Fruit fly (Drosophila melanogaster): ENCODE results near the gene CG13599.

Gene CG13599

dm6 chr3R:23933684-23934575, 2.5 kb downstream of the CG13599 start, which contains the start of gene CG5854 (continued):
- TF ChIP-seq caup (GFP tag; optimal IDR thresholded peaks at IDR 0.05; ENCODE audit: severe bottlenecking) (peak; percentile 70), exex (tag; optimal IDR thresholded peaks at IDR 0.05) (no peak), lilli (GFP tag; optimal IDR thresholded peaks at IDR 0.05) (peak; percentile 77), pita (GFP tag; optimal IDR thresholded peaks at IDR 0.05) (no peak), CG17829 (tag; optimal IDR thresholded peaks at IDR 0.05) (peak; percentile 59), tx (GFP tag; optimal IDR thresholded peaks at IDR 0.05) (peak; percentile 64), sr (GFP tag; IDR thresholded peaks at IDR 0.05) (peak; percentile 32; the same call in 1 of the 3 replicates), CG6272 (GFP tag; IDR thresholded peaks at IDR 0.05) (0 out of 2 replicates have a peak, but pooled peaks have one; percentile 42), CG1233 (GFP tag; optimal IDR thresholded peaks at IDR 0.05) (peak; percentile 66), Fer1 (GFP tag; optimal IDR thresholded peaks at IDR 0.05) (peak; percentile 64), Dbx (GFP tag; IDR thresholded peaks at IDR 0.05) (peak; percentile 38; the same call in 1 of the 3 replicates), bowl (GFP tag; IDR thresholded peaks at IDR 0.05) (peak; percentile 38; the same call in 1 of the 2 replicates), Hr39 (optimal IDR thresholded peaks at IDR 0.05) (no peak), pros (GFP tag; optimal IDR thresholded peaks at IDR 0.05) (no peak), MESR4 (GFP tag; optimal IDR thresholded peaks at IDR 0.05) (peak; percentile 86), CG17385 (GFP tag; optimal IDR thresholded peaks at IDR 0.05) (peak; percentile 89), Ets97D (GFP tag; optimal IDR thresholded peaks at IDR 0.05) (peak; percentile 60), CG11398 (GFP tag; optimal IDR thresholded peaks at IDR 0.05) (peak; percentile 34), pzg (GFP tag; optimal IDR thresholded peaks at IDR 0.05) (peak; percentile 81), CG8089 (GFP tag; optimal IDR thresholded peaks at IDR 0.05) (peak; percentile 77), hbn (GFP tag; IDR thresholded peaks at IDR 0.05; ENCODE audit: partially characterized antibody) (no peak), CG9932 (GFP tag; IDR thresholded peaks at IDR 0.05) (0 out of 2 replicates have a peak, but pooled peaks have one; percentile 24), CG13424 (tag; optimal IDR thresholded peaks at IDR 0.05) (peak; percentile 69), toy (GFP tag; IDR thresholded peaks at IDR 0.05) (no peak), CG17912 (GFP tag; optimal IDR thresholded peaks at IDR 0.05) (no peak), CG6854 (GFP tag; optimal IDR thresholded peaks at IDR 0.05) (peak; percentile 53), nerfin-1 (tag; optimal IDR thresholded peaks at IDR 0.05) (peak; percentile 51), en (GFP tag; optimal IDR thresholded peaks at IDR 0.05) (peak; percentile 50), CG6654 (GFP tag; optimal IDR thresholded peaks at IDR 0.05) (peak; percentile 69), CG31224 (GFP tag; IDR thresholded peaks at IDR 0.05) (no peak), CG13624 (GFP tag; optimal IDR thresholded peaks at IDR 0.05) (peak; percentile 28), HLH4C (GFP tag; IDR thresholded peaks at IDR 0.05; ENCODE audit: partially characterized antibody) (no peak), CG1647 (GFP tag; optimal IDR thresholded peaks at IDR 0.05) (peak; percentile 59), Dip2 (GFP tag; IDR thresholded peaks at IDR 0.05) (no peak), insv (GFP tag; optimal IDR thresholded peaks at IDR 0.05) (no peak), CG15011 (GFP tag; optimal IDR thresholded peaks at IDR 0.05) (peak; percentile 50), NC2β (GFP tag; optimal IDR thresholded peaks at IDR 0.05) (peak; percentile 75), wdn (GFP tag; IDR thresholded peaks at IDR 0.05) (peak; percentile 33; the same call in 1 of the 2 replicates), CG4404 (GFP tag; IDR thresholded peaks at IDR 0.05) (peak; percentile 32; the same call in 1 of the 2 replicates), CG10366 (GFP tag; IDR thresholded peaks at IDR 0.05) (peak; percentile 49), CG10209 (GFP tag; optimal IDR thresholded peaks at IDR 0.05) (peak; percentile 68), CG12744 (GFP tag; optimal IDR thresholded peaks at IDR 0.05) (peak; percentile 27), Awh (GFP tag; IDR thresholded peaks at IDR 0.05) (peak; percentile 92), ind (GFP tag; optimal IDR thresholded peaks at IDR 0.05) (peak; percentile 73), amos (GFP tag; IDR thresholded peaks at IDR 0.05; ENCODE audit: partially characterized antibody) (no peak), MTF-1 (GFP tag; optimal IDR thresholded peaks at IDR 0.05; ENCODE audit: borderline replicate concordance) (peak; percentile 66), ranshi (GFP tag; IDR thresholded peaks at IDR 0.05) (peak; percentile 75), Chrac-16 (GFP tag; optimal IDR thresholded peaks at IDR 0.05) (peak; percentile 64)
